Worm (Caenorhabditis elegans) whole organism, mixed stage, embryonic: Measurements from ENCODE around the gene lin-42.

ENCODE experiments used
- drap-1 ChIP-seq: fragments of 200-800 bp; sonication (Bioruptor generic); optimal IDR thresholded peaks from 3 replicates; lab custom pipeline; 2018; ENCODE audit warnings: mild to moderate bottlenecking, missing genetic modification characterization, missing compliant biosample characterization
- ham-2 ChIP-seq: fragments of 200-800 bp; sonication (Bioruptor generic); optimal IDR thresholded peaks from 2 replicates; lab custom pipeline; 2018; ENCODE audit warnings: mild to moderate bottlenecking, missing genetic modification characterization, missing compliant biosample characterization

DNA sequence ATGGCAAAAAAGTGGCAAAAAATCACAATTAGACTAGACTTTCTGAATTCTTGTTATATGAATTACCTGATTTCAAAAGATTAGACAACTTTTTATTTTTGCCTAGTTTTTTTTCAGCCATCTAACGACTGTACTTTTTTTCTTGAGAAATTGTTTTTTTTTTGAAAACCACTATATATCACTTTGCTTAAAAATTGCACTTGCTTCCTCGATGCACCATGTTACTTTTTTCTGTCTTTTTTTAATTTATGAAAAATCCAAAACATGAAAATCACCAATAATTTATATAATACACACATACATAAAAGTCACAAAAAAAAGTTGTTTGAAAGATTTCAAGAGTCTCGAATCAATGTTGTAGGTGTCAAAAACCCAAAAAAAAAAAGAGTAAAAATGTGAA lies 19.2 kb downstream of the lin-42 start:
- TF ChIP-seq drap-1 (GFP tag; lab: Kevin White, UChicago) (no peak), ham-2 (GFP tag; lab: Kevin White, UChicago) (no peak)
